Fruit fly (Drosophila melanogaster): ENCODE results near the gene CG6621.

CG6621 gene

dm6 chr3R:10863446-10863819 is 29.9 kb downstream of the CG6621 start (continued):
- TF ChIP-seq chn (GFP tag; optimal IDR thresholded peaks at IDR 0.05) = no peak
- peak; percentile 17; the same call in 1 of the 2 replicates for TF ChIP-seq HLH3B (GFP tag; IDR thresholded peaks at IDR 0.05)
- TF ChIP-seq seq (GFP tag; IDR thresholded peaks at IDR 0.05) = no peak
- TF ChIP-seq Dbx (GFP tag; IDR thresholded peaks at IDR 0.05) = no peak
- TF ChIP-seq nerfin-2 (GFP tag; IDR thresholded peaks at IDR 0.05; ENCODE audit: partially characterized antibody) = no peak
- no peak for TF ChIP-seq Spps (tag; optimal IDR thresholded peaks at IDR 0.05)
- TF ChIP-seq wdn (GFP tag; IDR thresholded peaks at IDR 0.05) = no peak
- no peak for TF ChIP-seq slp2 (GFP tag; optimal IDR thresholded peaks at IDR 0.05)
- TF ChIP-seq danr (GFP tag; IDR thresholded peaks at IDR 0.05) = no peak
- TF ChIP-seq Antp (GFP tag; optimal IDR thresholded peaks at IDR 0.05) = peak; percentile 6
- TF ChIP-seq CG14860 (GFP tag; IDR thresholded peaks at IDR 0.05; ENCODE audit: partially characterized antibody) = no peak
- TF ChIP-seq Atf3 (GFP tag; optimal IDR thresholded peaks at IDR 0.05) = no peak
- no peak for TF ChIP-seq CG8281 (tag; optimal IDR thresholded peaks at IDR 0.05)
- no peak for TF ChIP-seq tap (tag; optimal IDR thresholded peaks at IDR 0.05)
- TF ChIP-seq Neu2 (GFP tag; optimal IDR thresholded peaks at IDR 0.05; ENCODE audit: borderline replicate concordance) = peak; percentile 37
- no peak for TF ChIP-seq ERR (GFP tag; optimal IDR thresholded peaks at IDR 0.05)
- TF ChIP-seq lmd (GFP tag; IDR thresholded peaks at IDR 0.05) = peak; percentile 28; the same call in 1 of the 2 replicates
- no peak for TF ChIP-seq oc (tag; optimal IDR thresholded peaks at IDR 0.05)
- TF ChIP-seq tgo (GFP tag; IDR thresholded peaks at IDR 0.05) = no peak
- TF ChIP-seq zen2 (GFP tag; IDR thresholded peaks at IDR 0.05; ENCODE audit: partially characterized antibody) = no peak
- TF ChIP-seq Ets65A (GFP tag) = peak; percentile 82
- TF ChIP-seq CG10431 (GFP tag; optimal IDR thresholded peaks at IDR 0.05) = no peak
- no peak for TF ChIP-seq Dad (GFP tag; optimal IDR thresholded peaks at IDR 0.05)
- TF ChIP-seq phol (tag; optimal IDR thresholded peaks at IDR 0.05) = no peak
- no peak for TF ChIP-seq Eip74EF (GFP tag; optimal IDR thresholded peaks at IDR 0.05)
- TF ChIP-seq CG18764 (GFP tag; optimal IDR thresholded peaks at IDR 0.05) = no peak
- TF ChIP-seq az2 (GFP tag; optimal IDR thresholded peaks at IDR 0.05) = no peak
- TF ChIP-seq CG8290 (GFP tag; optimal IDR thresholded peaks at IDR 0.05) = no peak
- no peak for TF ChIP-seq CG8290 (tag; optimal IDR thresholded peaks at IDR 0.05)
- no peak for TF ChIP-seq hbn (GFP tag; IDR thresholded peaks at IDR 0.05; ENCODE audit: partially characterized antibody)
- no peak for TF ChIP-seq dati (GFP tag; IDR thresholded peaks at IDR 0.05)
- TF ChIP-seq ap (GFP tag; IDR thresholded peaks at IDR 0.05) = no peak
- TF ChIP-seq Meics (GFP tag; optimal IDR thresholded peaks at IDR 0.05) = peak; percentile 1
- TF ChIP-seq Hr78 (GFP tag; optimal IDR thresholded peaks at IDR 0.05) = no peak
- no peak for TF ChIP-seq CG12659 (GFP tag; optimal IDR thresholded peaks at IDR 0.05)
- TF ChIP-seq Optix (GFP tag; IDR thresholded peaks at IDR 0.05) = 0 out of 3 replicates have a peak, but pooled peaks have one; percentile 32
- TF ChIP-seq ind (GFP tag; optimal IDR thresholded peaks at IDR 0.05) = no peak
- no peak for TF ChIP-seq HmgZ (tag; optimal IDR thresholded peaks at IDR 0.05)
- peak; percentile 78 for TF ChIP-seq Med (GFP tag)
- peak; percentile 3 for TF ChIP-seq CG18619 (GFP tag; optimal IDR thresholded peaks at IDR 0.05)
- no peak for TF ChIP-seq CG7357 (GFP tag; IDR thresholded peaks at IDR 0.05)
- no peak for TF ChIP-seq CkIIα-i1 (GFP tag; IDR thresholded peaks at IDR 0.05)
- no peak for TF ChIP-seq Trl (optimal IDR thresholded peaks at IDR 0.05)
- peak; percentile 46 for TF ChIP-seq Trl (GFP tag; optimal IDR thresholded peaks at IDR 0.05)
- TF ChIP-seq CG4404 (GFP tag; IDR thresholded peaks at IDR 0.05) = no peak
